Worm (Caenorhabditis elegans): ENCODE data around the gene C34F11.5.

DNA sequence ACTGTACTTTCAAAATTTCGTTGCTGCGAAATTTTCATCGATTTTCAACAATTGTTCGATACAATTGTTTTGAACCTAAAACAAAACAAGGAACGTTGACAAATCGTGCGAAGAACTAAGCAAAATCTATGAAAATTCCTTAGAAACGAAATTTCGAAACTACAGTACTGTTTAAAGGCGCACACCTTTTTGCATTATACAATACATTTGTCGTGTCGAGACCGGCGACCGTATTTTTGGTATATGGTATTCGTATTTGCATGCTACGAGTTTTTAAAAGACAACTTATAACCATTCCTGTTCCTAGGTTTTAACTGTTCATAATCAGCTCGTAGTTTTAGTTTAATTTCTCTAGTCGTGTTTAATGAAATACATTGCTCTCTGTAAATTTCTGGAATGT lies 17.0 kb upstream of the C34F11.5 start:
- TF ChIP-seq ama-1 (optimal IDR thresholded peaks at IDR 0.05) = no peak
- no peak for TF ChIP-seq nhr-19 (GFP tag; conservative IDR thresholded peaks at IDR 0.05)
- no peak for TF ChIP-seq egl-27 (tag; optimal IDR thresholded peaks at IDR 0.05)
- no peak for TF ChIP-seq ztf-11 (tag; optimal IDR thresholded peaks at IDR 0.05)
- TF ChIP-seq nhr-28 (tag; optimal IDR thresholded peaks at IDR 0.05) = no peak
- TF ChIP-seq nhr-76 (tag; optimal IDR thresholded peaks at IDR 0.05) = no peak
- TF ChIP-seq nhr-85 (tag) = no peak
- no peak for TF ChIP-seq mep-1 (tag; optimal IDR thresholded peaks at IDR 0.05)
- no peak for TF ChIP-seq unc-130 (tag; optimal IDR thresholded peaks at IDR 0.05)
- TF ChIP-seq C34B4.2 (tag; optimal IDR thresholded peaks at IDR 0.05) = no peak
- no peak for TF ChIP-seq tbx-2 (tag; optimal IDR thresholded peaks at IDR 0.05)
- TF ChIP-seq jun-1 (tag; optimal IDR thresholded peaks at IDR 0.05) = no peak

Measured in whole organism, L1 larva.